Fruit fly (Drosophila melanogaster): ENCODE data around the gene CG7381.

dm6 chr3R:12977371-12978050 lies at the start of gene CG7381, which contains the start of gene CG7091:
- TF ChIP-seq h (GFP tag; optimal IDR thresholded peaks at IDR 0.05) (no peak), Hnf4 (GFP tag; optimal IDR thresholded peaks at IDR 0.05) (no peak), CG9705 (GFP tag; optimal IDR thresholded peaks at IDR 0.05) (no peak), usp (GFP tag; optimal IDR thresholded peaks at IDR 0.05) (no peak), ey (GFP tag; optimal IDR thresholded peaks at IDR 0.05) (no peak), OdsH (GFP tag; optimal IDR thresholded peaks at IDR 0.05) (no peak)

Data from whole organism, wandering third instar larva.